Worm (Caenorhabditis elegans) whole organism, young adult: ENCODE results near the gene Y41D4B.24.

Experiments used
- akir-1 ChIP-seq: fragments of 200-800 bp; sonication (Bioruptor generic); optimal IDR thresholded peaks from 2 replicates; lab custom pipeline; 2018; ENCODE audit warnings: mild to moderate bottlenecking, missing genetic modification characterization, moderate library complexity, missing compliant biosample characterization
- ama-1 ChIP-seq, 3 experiments: fragments of 150-350 bp in 1 of 3; sonication (generic microtip) in 2 of 3; optimal IDR thresholded peaks; 2 replicates each; lab custom pipeline; 2014 to 2018; ENCODE audit warnings: missing biosample characterization in 2 of 3, missing genetic modification characterization in 2 of 3, missing genetic modification reagents in 2 of 3
- ceh-58 ChIP-seq: fragments of 200-800 bp; sonication (Bioruptor generic); IDR thresholded peaks from 2 replicates; pipeline ENCODE4 v1.3.6; 2022; ENCODE audit warnings: missing genetic modification characterization, missing compliant biosample characterization
- efl-1 ChIP-seq: fragments of 150-350 bp; optimal IDR thresholded peaks from 2 replicates; lab custom pipeline; 2014; ENCODE audit warnings: missing biosample characterization, missing genetic modification reagents, missing genetic modification characterization
- hmg-1.2 ChIP-seq: fragments of 200-800 bp; sonication (Bioruptor generic); IDR thresholded peaks from 2 replicates; pipeline ENCODE4 v1.3.6; 2022; ENCODE audit warnings: missing genetic modification reagents, missing genetic modification characterization, missing compliant biosample characterization
- let-526 ChIP-seq: fragments of 200-800 bp; sonication (Bioruptor generic); IDR thresholded peaks from 2 replicates; pipeline ENCODE4 v1.3.6; 2022; ENCODE audit warnings: missing genetic modification reagents, missing genetic modification characterization, missing compliant biosample characterization

- TF ChIP-seq akir-1 (GFP tag; lab: Kevin White, UChicago): no peak
- no peak for TF ChIP-seq let-526
- no peak for TF ChIP-seq efl-1
- no peak for TF ChIP-seq hmg-1.2 (GFP tag; lab: Robert Waterston, UW)
- no peak for TF ChIP-seq ama-1 (optimal IDR thresholded peaks at IDR 0.05; lab: Kevin White, UChicago)
- no peak for TF ChIP-seq ama-1 (GFP tag; optimal IDR thresholded peaks at IDR 0.05; lab: Kevin White, UChicago)
- TF ChIP-seq ceh-58 (GFP tag; lab: Robert Waterston, UW): no peak
Measured at ce11 chrIV:1722953-1723352, 41.0 kb upstream of the Y41D4B.24 start.
